Worm (Caenorhabditis elegans) whole organism, late embryonic: ENCODE measurements around the gene C14F11.7.
A peak's percentile ranks its signal among the peaks of the same experiment; 100 is the strongest.

Experiments used
- C08G9.2 ChIP-seq: sonication (generic microtip); optimal IDR thresholded peaks from 2 replicates; lab custom pipeline; 2016; ENCODE audit warnings: mild to moderate bottlenecking, missing genetic modification characterization, moderate library complexity, missing compliant biosample characterization
- C38D4.7 ChIP-seq: fragments of 200-800 bp; sonication (Bioruptor generic); optimal IDR thresholded peaks from 2 replicates; lab custom pipeline; 2018; ENCODE audit warnings: mild to moderate bottlenecking, missing genetic modification characterization, moderate library complexity, missing compliant biosample characterization
- F13H6.1 ChIP-seq: sonication (generic microtip); optimal IDR thresholded peaks from 2 replicates; lab custom pipeline; 2016; ENCODE audit warnings: missing genetic modification characterization, missing compliant biosample characterization
- K02D7.2 ChIP-seq: sonication (generic microtip); optimal IDR thresholded peaks from 2 replicates; lab custom pipeline; 2017; ENCODE audit warnings: mild to moderate bottlenecking, missing genetic modification characterization, missing compliant biosample characterization
- K09A11.1 ChIP-seq: sonication (generic microtip); optimal IDR thresholded peaks from 2 replicates; lab custom pipeline; 2017; ENCODE audit warnings: antibody characterized with exemption, mild to moderate bottlenecking, missing genetic modification characterization, missing compliant biosample characterization; ENCODE audit not compliant: insufficient read depth
- ahr-1 ChIP-seq: sonication (generic microtip); optimal IDR thresholded peaks from 2 replicates; lab custom pipeline; 2016; ENCODE audit warnings: missing genetic modification characterization, missing compliant biosample characterization
- ama-1 ChIP-seq: fragments of 150-350 bp; optimal IDR thresholded peaks from 2 replicates; lab custom pipeline; 2014
- ceh-14 ChIP-seq: sonication (generic microtip); optimal IDR thresholded peaks from 2 replicates; lab custom pipeline; 2016; ENCODE audit warnings: missing genotype, missing genetic modification characterization, missing compliant biosample characterization
- ceh-18 ChIP-seq: sonication (generic microtip); optimal IDR thresholded peaks from 2 replicates; lab custom pipeline; 2016; ENCODE audit warnings: missing genetic modification characterization, missing compliant biosample characterization
- ceh-22 ChIP-seq: sonication (generic microtip); optimal IDR thresholded peaks from 2 replicates; lab custom pipeline; 2017; ENCODE audit warnings: missing biosample characterization, missing genetic modification characterization
- ceh-24 ChIP-seq: sonication (generic microtip); optimal IDR thresholded peaks from 2 replicates; lab custom pipeline; 2016; ENCODE audit warnings: mild to moderate bottlenecking, missing genetic modification characterization, missing compliant biosample characterization
- ceh-30 ChIP-seq: fragments of 150-350 bp; optimal IDR thresholded peaks from 2 replicates; lab custom pipeline; 2014; ENCODE audit warnings: missing biosample characterization, missing genetic modification characterization
- ceh-34 ChIP-seq: sonication (generic microtip); optimal IDR thresholded peaks from 2 replicates; lab custom pipeline; 2016; ENCODE audit warnings: mild to moderate bottlenecking, missing genetic modification characterization, missing compliant biosample characterization
- ceh-45 ChIP-seq: fragments of 200-800 bp; sonication (Bioruptor generic); IDR thresholded peaks from 2 replicates; pipeline ENCODE4 v1.3.6; 2022; ENCODE audit warnings: missing genetic modification reagents, missing genetic modification characterization, missing compliant biosample characterization
- ceh-6 ChIP-seq: fragments of 200-800 bp; sonication (Bioruptor generic); optimal IDR thresholded peaks from 2 replicates; lab custom pipeline; 2018; ENCODE audit warnings: mild to moderate bottlenecking, missing genetic modification characterization, missing compliant biosample characterization
- ceh-9 ChIP-seq: sonication (generic microtip); optimal IDR thresholded peaks from 2 replicates; lab custom pipeline; 2016; ENCODE audit warnings: mild to moderate bottlenecking, missing genetic modification characterization, inconsistent platforms, missing compliant biosample characterization
- dmd-4 ChIP-seq: sonication (generic microtip); optimal IDR thresholded peaks from 2 replicates; lab custom pipeline; 2016; ENCODE audit warnings: borderline replicate concordance, missing genetic modification characterization, missing compliant biosample characterization
- dve-1 ChIP-seq: sonication (generic microtip); optimal IDR thresholded peaks from 2 replicates; lab custom pipeline; 2017; ENCODE audit warnings: antibody characterized with exemption, mild to moderate bottlenecking, missing genetic modification characterization, missing compliant biosample characterization
- elt-2 ChIP-seq: sonication (generic microtip); optimal IDR thresholded peaks from 2 replicates; lab custom pipeline; 2016; ENCODE audit warnings: missing genetic modification reagents, missing genetic modification characterization, missing compliant biosample characterization
- elt-4 ChIP-seq: sonication (generic microtip); optimal IDR thresholded peaks from 2 replicates; lab custom pipeline; 2016; ENCODE audit warnings: missing genetic modification characterization, missing compliant biosample characterization
- eyg-1 ChIP-seq: sonication (generic microtip); optimal IDR thresholded peaks from 2 replicates; lab custom pipeline; 2016; ENCODE audit warnings: missing genotype, missing genetic modification characterization, missing compliant biosample characterization
- fkh-6 ChIP-seq: sonication (generic microtip); optimal IDR thresholded peaks from 2 replicates; lab custom pipeline; 2016; ENCODE audit warnings: missing genetic modification characterization, missing compliant biosample characterization
- gmeb-2 ChIP-seq: sonication (generic microtip); optimal IDR thresholded peaks from 2 replicates; lab custom pipeline; 2016; ENCODE audit warnings: missing genetic modification characterization, inconsistent platforms, missing compliant biosample characterization
- hlh-13 ChIP-seq: fragments of 200-800 bp; sonication (Bioruptor generic); optimal IDR thresholded peaks from 2 replicates; lab custom pipeline; 2018; ENCODE audit warnings: mild to moderate bottlenecking, missing genetic modification characterization, missing compliant biosample characterization
- hlh-15 ChIP-seq: sonication (generic microtip); optimal IDR thresholded peaks from 2 replicates; lab custom pipeline; 2016; ENCODE audit warnings: missing genetic modification characterization, missing compliant biosample characterization
- hlh-30 ChIP-seq: sonication (generic microtip); optimal IDR thresholded peaks from 2 replicates; lab custom pipeline; 2017; ENCODE audit warnings: antibody characterized with exemption, missing genetic modification characterization, missing compliant biosample characterization; ENCODE audit not compliant: insufficient read depth
- hlh-6 ChIP-seq: sonication (generic microtip); optimal IDR thresholded peaks from 2 replicates; lab custom pipeline; 2016; ENCODE audit warnings: missing genotype, missing genetic modification characterization, missing compliant biosample characterization
- hlh-8 ChIP-seq: sonication (generic microtip); optimal IDR thresholded peaks from 2 replicates; lab custom pipeline; 2016; ENCODE audit warnings: missing genotype, missing genetic modification characterization, missing compliant biosample characterization
- lim-6 ChIP-seq: sonication (generic microtip); optimal IDR thresholded peaks from 2 replicates; lab custom pipeline; 2016; ENCODE audit warnings: missing genetic modification characterization, missing compliant biosample characterization
- mec-3 ChIP-seq: sonication (generic microtip); optimal IDR thresholded peaks from 2 replicates; lab custom pipeline; 2016; ENCODE audit warnings: borderline replicate concordance, missing genetic modification characterization, missing compliant biosample characterization
- nfya-1 ChIP-seq: sonication (generic microtip); optimal IDR thresholded peaks from 2 replicates; lab custom pipeline; 2017; ENCODE audit warnings: missing genetic modification characterization, mild to moderate bottlenecking, missing compliant biosample characterization, antibody characterized with exemption, moderate library complexity
- nhr-232 ChIP-seq: sonication (generic microtip); optimal IDR thresholded peaks from 2 replicates; lab custom pipeline; 2016; ENCODE audit warnings: missing genetic modification characterization, missing compliant biosample characterization
- pag-3 ChIP-seq: sonication (generic microtip); optimal IDR thresholded peaks from 2 replicates; lab custom pipeline; 2016; ENCODE audit warnings: missing compliant biosample characterization, missing genetic modification characterization, borderline replicate concordance
- pat-9 ChIP-seq: fragments of 200-800 bp; sonication (Bioruptor generic); optimal IDR thresholded peaks from 2 replicates; lab custom pipeline; 2018; ENCODE audit warnings: mild to moderate bottlenecking, missing genetic modification characterization, moderate library complexity, missing compliant biosample characterization
- pax-1 ChIP-seq: fragments of 150-350 bp; optimal IDR thresholded peaks from 2 replicates; lab custom pipeline; 2014; ENCODE audit warnings: missing biosample characterization, missing genetic modification characterization
- pha-2 ChIP-seq: sonication (generic microtip); optimal IDR thresholded peaks from 2 replicates; lab custom pipeline; 2017; ENCODE audit warnings: mild to moderate bottlenecking, missing genetic modification characterization, missing compliant biosample characterization
- pha-4 ChIP-seq: fragments of 150-350 bp; optimal IDR thresholded peaks from 2 replicates; lab custom pipeline; 2018; ENCODE audit warnings: missing biosample characterization, missing genetic modification reagents, missing genetic modification characterization
- ref-2 ChIP-seq: sonication (generic microtip); optimal IDR thresholded peaks from 2 replicates; lab custom pipeline; 2016; ENCODE audit warnings: missing genetic modification characterization, missing compliant biosample characterization
- rnt-1 ChIP-seq: sonication (generic microtip); optimal IDR thresholded peaks from 2 replicates; lab custom pipeline; 2016; ENCODE audit warnings: missing genetic modification characterization, missing compliant biosample characterization
- sdc-2 ChIP-seq: sonication (generic microtip); optimal IDR thresholded peaks from 2 replicates; lab custom pipeline; 2016; ENCODE audit warnings: missing genotype, missing genetic modification characterization, missing compliant biosample characterization
- sox-4 ChIP-seq: sonication (generic microtip); optimal IDR thresholded peaks from 2 replicates; lab custom pipeline; 2017; ENCODE audit warnings: mild to moderate bottlenecking, missing genetic modification characterization, inconsistent platforms, missing compliant biosample characterization
- syd-9 ChIP-seq: sonication (generic microtip); optimal IDR thresholded peaks from 2 replicates; lab custom pipeline; 2016; ENCODE audit warnings: mild to moderate bottlenecking, missing genetic modification characterization, moderate library complexity, missing compliant biosample characterization
- tbx-2 ChIP-seq: sonication (generic microtip); optimal IDR thresholded peaks from 2 replicates; lab custom pipeline; 2016; ENCODE audit warnings: missing genetic modification characterization, missing compliant biosample characterization
- tbx-7 ChIP-seq: sonication (generic microtip); optimal IDR thresholded peaks from 2 replicates; lab custom pipeline; 2016; ENCODE audit warnings: missing genotype, missing genetic modification characterization, missing compliant biosample characterization
- ttx-3 ChIP-seq: sonication (generic microtip); optimal IDR thresholded peaks from 2 replicates; lab custom pipeline; 2016; ENCODE audit warnings: missing genetic modification reagents, missing genetic modification characterization, missing compliant biosample characterization
- unc-42 ChIP-seq: sonication (generic microtip); optimal IDR thresholded peaks from 2 replicates; lab custom pipeline; 2016; ENCODE audit warnings: missing genotype, missing genetic modification characterization, missing compliant biosample characterization
- unc-55 ChIP-seq: sonication (generic microtip); optimal IDR thresholded peaks from 2 replicates; lab custom pipeline; 2017; ENCODE audit warnings: missing biosample characterization, missing genetic modification reagents, missing genetic modification characterization
- unc-86 ChIP-seq: sonication (generic microtip); optimal IDR thresholded peaks from 2 replicates; lab custom pipeline; 2016; ENCODE audit warnings: missing genetic modification characterization, missing compliant biosample characterization
- zip-5 ChIP-seq: sonication (generic microtip); optimal IDR thresholded peaks from 2 replicates; lab custom pipeline; 2016; ENCODE audit warnings: missing genetic modification characterization, missing compliant biosample characterization
- ztf-16 ChIP-seq: sonication (generic microtip); optimal IDR thresholded peaks from 2 replicates; lab custom pipeline; 2017; ENCODE audit warnings: missing genetic modification characterization, missing compliant biosample characterization

C14F11.7 gene

DNA sequence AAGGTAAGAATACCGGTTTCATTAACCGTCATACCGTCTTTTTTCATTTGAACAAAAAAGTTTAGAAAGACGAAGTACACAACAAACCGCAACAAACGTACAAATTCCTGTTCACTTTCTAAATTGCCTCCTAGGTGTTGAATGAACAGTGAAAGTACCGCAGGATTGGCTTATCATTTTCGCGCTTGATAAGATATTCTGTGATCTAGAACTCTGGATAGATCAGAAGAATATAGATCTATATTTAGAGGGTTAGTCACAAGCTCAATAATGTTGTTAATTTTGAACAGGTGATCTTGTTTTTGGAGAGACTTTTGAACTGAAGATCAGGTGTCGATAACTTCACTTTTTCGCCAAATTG is 46.3 kb upstream of the C14F11.7 start:
- TF ChIP-seq pha-4 (tag; lab: Kevin White, UChicago) (no peak), lim-6 (tag; lab: Kevin White, UChicago) (no peak), ttx-3 (tag; lab: Kevin White, UChicago) (no peak), ceh-6 (GFP tag; lab: Kevin White, UChicago) (no peak), rnt-1 (tag; lab: Kevin White, UChicago) (no peak), mec-3 (no peak), ceh-45 (GFP tag; lab: Robert Waterston, UW) (no peak), syd-9 (tag; lab: Kevin White, UChicago) (no peak), dve-1 (tag; lab: Kevin White, UChicago) (no peak), unc-86 (no peak), pat-9 (no peak), ceh-22 (no peak), ceh-14 (no peak), elt-2 (tag; lab: Kevin White, UChicago) (no peak), tbx-2 (no peak), ceh-34 (tag; lab: Kevin White, UChicago) (no peak), ahr-1 (tag; lab: Kevin White, UChicago) (no peak)

DNA sequence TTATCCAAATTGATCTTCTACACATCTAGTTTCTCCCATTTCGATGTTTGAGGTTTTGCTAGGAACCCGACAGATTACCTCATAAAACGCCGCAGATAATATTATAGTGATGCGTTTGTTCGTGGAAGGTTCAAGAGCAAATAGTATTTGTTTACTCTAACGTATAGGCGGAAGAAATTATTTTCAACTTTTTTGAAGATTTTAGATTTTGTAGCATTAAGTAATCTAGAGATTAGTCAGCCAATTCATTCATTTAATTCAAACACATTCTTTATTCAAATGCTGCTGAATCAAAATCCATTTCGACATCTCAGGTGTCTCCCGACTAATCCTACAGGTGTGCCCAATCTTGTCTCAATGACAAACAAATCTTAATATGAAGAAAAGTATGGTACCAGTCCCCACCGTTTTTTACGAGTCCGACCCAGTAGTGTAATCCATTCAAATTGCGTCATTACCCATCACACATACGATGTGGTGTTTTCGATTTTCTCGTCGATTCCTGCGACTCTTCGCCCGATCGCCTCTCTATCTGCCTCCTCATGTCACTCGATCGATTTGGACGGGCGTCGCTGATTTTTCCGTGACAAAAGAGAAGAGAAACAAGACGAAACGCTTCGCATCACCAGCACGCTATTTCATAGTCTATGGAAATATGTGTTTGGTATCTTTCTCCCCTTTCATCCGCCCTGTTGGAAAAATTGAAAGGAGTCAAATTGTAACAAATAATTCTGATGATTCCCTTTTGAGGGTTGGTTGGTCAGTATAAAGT is 45.7 kb upstream of the C14F11.7 start:
- TF ChIP-seq ceh-24 (no peak), ceh-9 (tag; lab: Kevin White, UChicago) (no peak), unc-55 (GFP tag; lab: Kevin White, UChicago) (peak; percentile 71), dmd-4 (tag; lab: Kevin White, UChicago) (no peak), elt-2 (tag; lab: Kevin White, UChicago) (no peak), zip-5 (tag; lab: Kevin White, UChicago) (no peak), pat-9 (no peak), nhr-232 (no peak), ceh-6 (GFP tag; lab: Kevin White, UChicago) (no peak), C38D4.7 (GFP tag; lab: Kevin White, UChicago) (no peak), elt-4 (tag; lab: Kevin White, UChicago) (no peak), C08G9.2 (tag; lab: Kevin White, UChicago) (peak; percentile 17), F13H6.1 (tag; lab: Kevin White, UChicago) (no peak), hlh-30 (tag; lab: Kevin White, UChicago) (peak; percentile 23), sox-4 (tag; lab: Kevin White, UChicago) (no peak), rnt-1 (tag; lab: Kevin White, UChicago) (no peak), hlh-13 (no peak), K02D7.2 (tag; lab: Kevin White, UChicago) (no peak), ceh-14 (no peak), pag-3 (tag; lab: Kevin White, UChicago) (no peak), nfya-1 (tag; lab: Kevin White, UChicago) (peak; percentile 53), ref-2 (tag; lab: Kevin White, UChicago) (peak; percentile 64), ztf-16 (tag; lab: Kevin White, UChicago) (no peak), eyg-1 (tag; lab: Kevin White, UChicago) (no peak), pha-2 (no peak), K09A11.1 (tag; lab: Kevin White, UChicago) (no peak), ama-1 (no peak), tbx-7 (tag; lab: Kevin White, UChicago) (no peak), ceh-30 (tag; lab: Kevin White, UChicago) (no peak), sdc-2 (tag; lab: Kevin White, UChicago) (no peak), ceh-18 (tag; lab: Kevin White, UChicago) (peak; percentile 48), ceh-22 (no peak), pax-1 (tag; lab: Kevin White, UChicago) (no peak), gmeb-2 (tag; lab: Kevin White, UChicago) (no peak), hlh-15 (tag; lab: Kevin White, UChicago) (no peak), dve-1 (tag; lab: Kevin White, UChicago) (no peak), fkh-6 (tag; lab: Kevin White, UChicago) (no peak), ttx-3 (tag; lab: Kevin White, UChicago) (no peak), hlh-6 (no peak), unc-42 (tag; lab: Kevin White, UChicago) (no peak), hlh-8 (tag; lab: Kevin White, UChicago) (no peak)
